Fruit fly (Drosophila melanogaster) whole organism, embryonic: ENCODE data around the gene nuf.

Experiments
- Abd-B ChIP-seq: fragments of 200-800 bp; sonication (Bioruptor generic); optimal IDR thresholded peaks from 2 replicates; lab custom pipeline; 2018; ENCODE audit warnings: missing biosample characterization, mild to moderate bottlenecking, missing genetic modification characterization, moderate library complexity
- Bgb ChIP-seq: fragments of 200-800 bp; sonication (Bioruptor generic); IDR thresholded peaks from 2 replicates; pipeline ENCODE4 v1.3.6; 2022; ENCODE audit warnings: missing biosample characterization, missing genetic modification characterization; ENCODE audit not compliant: partially characterized antibody
- C15 ChIP-seq: fragments of 200-800 bp; sonication (Bioruptor generic); IDR thresholded peaks from 3 replicates; pipeline ENCODE4 v1.3.6; 2022; ENCODE audit warnings: missing biosample characterization, missing genetic modification characterization
- CG10654 ChIP-seq: fragments of 200-800 bp; sonication (Bioruptor generic); optimal IDR thresholded peaks from 2 replicates; lab custom pipeline; 2016; ENCODE audit warnings: missing biosample characterization, missing genetic modification characterization
- CG10959 ChIP-seq: fragments of 200-800 bp; sonication (Bioruptor generic); IDR thresholded peaks from 2 replicates; pipeline ENCODE4 v1.3.6; 2022; ENCODE audit warnings: missing biosample characterization, missing genetic modification characterization
- CG11398 ChIP-seq: fragments of 200-800 bp; sonication (Bioruptor generic); optimal IDR thresholded peaks from 2 replicates; lab custom pipeline; 2016; ENCODE audit warnings: missing biosample characterization, missing genetic modification characterization
- CG12155 ChIP-seq: fragments of 200-800 bp; sonication (Bioruptor generic); optimal IDR thresholded peaks from 3 replicates; lab custom pipeline; 2016; ENCODE audit warnings: missing biosample characterization, missing genetic modification characterization
- CG12391 ChIP-seq: fragments of 200-800 bp; sonication (Bioruptor generic); optimal IDR thresholded peaks from 3 replicates; lab custom pipeline; 2018; ENCODE audit warnings: missing biosample characterization, mild to moderate bottlenecking, missing genetic modification characterization, moderate library complexity
- CG12659 ChIP-seq: fragments of 200-800 bp; sonication (Bioruptor generic); optimal IDR thresholded peaks from 3 replicates; lab custom pipeline; 2017; ENCODE audit warnings: mild to moderate bottlenecking, missing biosample characterization, missing genetic modification reagents, missing genetic modification characterization
- CG14965 ChIP-seq: fragments of 200-800 bp; sonication (Bioruptor generic); optimal IDR thresholded peaks from 2 replicates; lab custom pipeline; 2016; ENCODE audit warnings: missing biosample characterization, missing genetic modification characterization, borderline replicate concordance
- CG16863 ChIP-seq: fragments of 200-800 bp; sonication (Bioruptor generic); optimal IDR thresholded peaks from 3 replicates; lab custom pipeline; 2016; ENCODE audit warnings: missing biosample characterization, missing genetic modification characterization
- CG18011 ChIP-seq: fragments of 200-800 bp; sonication (Bioruptor generic); optimal IDR thresholded peaks from 2 replicates; lab custom pipeline; 2017; ENCODE audit warnings: missing biosample characterization, missing genetic modification characterization, mild to moderate bottlenecking, moderate library complexity, missing genotype
- CG1832 ChIP-seq: fragments of 200-800 bp; sonication (Bioruptor generic); optimal IDR thresholded peaks from 2 replicates; lab custom pipeline; 2017; ENCODE audit warnings: missing biosample characterization, mild to moderate bottlenecking, missing genetic modification characterization, inconsistent platforms
- CG2199 ChIP-seq: fragments of 200-800 bp; sonication (Bioruptor generic); IDR thresholded peaks from 3 replicates; pipeline ENCODE4 v1.3.6; 2022; ENCODE audit warnings: missing biosample characterization, missing genetic modification characterization
- CG32532 ChIP-seq: fragments of 200-800 bp; sonication (Bioruptor generic); IDR thresholded peaks from 2 replicates; pipeline ENCODE4 v1.3.6; 2022; ENCODE audit warnings: missing biosample characterization, missing genetic modification characterization
- CG3281 ChIP-seq: fragments of 200-800 bp; sonication (Bioruptor generic); optimal IDR thresholded peaks from 3 replicates; lab custom pipeline; 2017; ENCODE audit warnings: missing biosample characterization, mild to moderate bottlenecking, missing genetic modification characterization
- CG3847 ChIP-seq: fragments of 200-800 bp; sonication (Bioruptor generic); IDR thresholded peaks from 2 replicates; pipeline ENCODE4 v1.3.6; 2022; ENCODE audit warnings: missing biosample characterization, missing genetic modification characterization
- CG7357 ChIP-seq: fragments of 200-800 bp; sonication (Bioruptor generic); IDR thresholded peaks from 3 replicates; pipeline ENCODE4 v1.3.6; 2022; ENCODE audit warnings: missing biosample characterization, missing genetic modification characterization
- CG8765 ChIP-seq: fragments of 200-800 bp; sonication (Bioruptor generic); IDR thresholded peaks from 2 replicates; pipeline ENCODE4 v1.3.6; 2022; ENCODE audit warnings: missing biosample characterization, missing genetic modification characterization
- CG9727 ChIP-seq: fragments of 200-800 bp; sonication (Bioruptor generic); optimal IDR thresholded peaks from 3 replicates; lab custom pipeline; 2017; ENCODE audit warnings: missing biosample characterization, mild to moderate bottlenecking, missing genetic modification characterization
- CG9932 ChIP-seq: fragments of 200-800 bp; sonication (Bioruptor generic); IDR thresholded peaks from 2 replicates; pipeline ENCODE4 v1.3.6; 2022; ENCODE audit warnings: missing biosample characterization, missing genetic modification characterization
- CrebB ChIP-seq: fragments of 200-800 bp; sonication (Bioruptor generic); optimal IDR thresholded peaks from 3 replicates; lab custom pipeline; 2018; ENCODE audit warnings: missing biosample characterization, mild to moderate bottlenecking, missing genetic modification characterization
- Dp ChIP-seq: fragments of 200-800 bp; sonication (Bioruptor generic); optimal IDR thresholded peaks from 2 replicates; lab custom pipeline; 2018; ENCODE audit warnings: missing biosample characterization, mild to moderate bottlenecking, missing genetic modification characterization, moderate library complexity
- Drgx ChIP-seq: fragments of 200-800 bp; sonication (Bioruptor generic); IDR thresholded peaks from 2 replicates; pipeline ENCODE4 v1.3.6; 2022; ENCODE audit warnings: missing biosample characterization, missing genetic modification characterization
- H2.0 ChIP-seq: fragments of 200-800 bp; sonication (Bioruptor generic); IDR thresholded peaks from 2 replicates; pipeline ENCODE4 v1.3.6; 2022; ENCODE audit warnings: missing biosample characterization, missing genetic modification characterization
- Hand ChIP-seq: fragments of 200-800 bp; sonication (Bioruptor generic); optimal IDR thresholded peaks from 2 replicates; lab custom pipeline; 2017; ENCODE audit warnings: mild to moderate bottlenecking, missing biosample characterization, missing genetic modification reagents, missing genetic modification characterization
- Hr39 ChIP-seq: fragments of >200 bp; optimal IDR thresholded peaks from 2 replicates; lab custom pipeline; 2017
- Jarid2 ChIP-seq: fragments of 200-800 bp; sonication (Bioruptor generic); optimal IDR thresholded peaks from 3 replicates; lab custom pipeline; 2017; ENCODE audit warnings: mild to moderate bottlenecking, missing biosample characterization, missing genetic modification reagents, missing genetic modification characterization
- Lhr ChIP-seq: fragments of 200-800 bp; sonication (Bioruptor generic); optimal IDR thresholded peaks from 3 replicates; lab custom pipeline; 2017; ENCODE audit warnings: mild to moderate bottlenecking, missing biosample characterization, missing genetic modification reagents, missing genetic modification characterization
- MESR4 ChIP-seq: fragments of 200-800 bp; sonication (Bioruptor generic); optimal IDR thresholded peaks from 2 replicates; lab custom pipeline; 2018; ENCODE audit warnings: missing biosample characterization, mild to moderate bottlenecking, missing genetic modification characterization, moderate library complexity
- NC2α ChIP-seq: fragments of 200-800 bp; sonication (Bioruptor generic); optimal IDR thresholded peaks from 2 replicates; lab custom pipeline; 2016; ENCODE audit warnings: missing biosample characterization, missing genetic modification characterization
- Neu2 ChIP-seq: fragments of 200-800 bp; sonication (Bioruptor generic); optimal IDR thresholded peaks from 3 replicates; lab custom pipeline; 2016; ENCODE audit warnings: missing biosample characterization, missing genetic modification characterization, borderline replicate concordance
- Sox100B ChIP-seq: fragments of 200-800 bp; sonication (Bioruptor generic); optimal IDR thresholded peaks from 3 replicates; lab custom pipeline; 2018; ENCODE audit warnings: missing biosample characterization, mild to moderate bottlenecking, missing genetic modification characterization
- ap ChIP-seq: fragments of 200-800 bp; sonication (Bioruptor generic); IDR thresholded peaks from 2 replicates; pipeline ENCODE4 v1.3.6; 2022; ENCODE audit warnings: missing biosample characterization, missing genetic modification characterization
- bbx ChIP-seq: fragments of 200-800 bp; sonication (Bioruptor generic); IDR thresholded peaks from 2 replicates; pipeline ENCODE4 v1.3.6; 2022; ENCODE audit warnings: missing biosample characterization, missing genetic modification characterization; ENCODE audit not compliant: partially characterized antibody
- cg ChIP-seq: fragments of 200-800 bp; sonication (Bioruptor generic); optimal IDR thresholded peaks from 3 replicates; lab custom pipeline; 2019; ENCODE audit warnings: missing biosample characterization, mild to moderate bottlenecking, missing genetic modification characterization, moderate library complexity
- chm ChIP-seq: fragments of 200-800 bp; sonication (Bioruptor generic); IDR thresholded peaks from 2 replicates; pipeline ENCODE4 v1.3.6; 2022; ENCODE audit warnings: missing biosample characterization, missing genetic modification characterization
- dati ChIP-seq: fragments of 200-800 bp; sonication (Bioruptor generic); IDR thresholded peaks from 2 replicates; pipeline ENCODE4 v1.3.6; 2022; ENCODE audit warnings: missing biosample characterization, missing genetic modification characterization
- disco-r ChIP-seq: fragments of 200-800 bp; sonication (Bioruptor generic); optimal IDR thresholded peaks from 2 replicates; lab custom pipeline; 2016; ENCODE audit warnings: missing biosample characterization, missing genetic modification characterization
- dm ChIP-seq: fragments of 200-800 bp; sonication (Bioruptor generic); optimal IDR thresholded peaks from 3 replicates; lab custom pipeline; 2016; ENCODE audit warnings: missing biosample characterization, missing genetic modification characterization
- esg ChIP-seq: fragments of 200-800 bp; sonication (Bioruptor generic); conservative IDR thresholded peaks from 2 replicates; pipeline ENCODE4 v1.3.6; 2022; ENCODE audit warnings: missing biosample characterization, missing genetic modification characterization
- ewg ChIP-seq: fragments of 200-800 bp; sonication (Bioruptor generic); optimal IDR thresholded peaks from 3 replicates; lab custom pipeline; 2017; ENCODE audit warnings: mild to moderate bottlenecking, missing biosample characterization, missing genetic modification reagents, missing genetic modification characterization
- gem ChIP-seq: fragments of 200-800 bp; sonication (Bioruptor generic); optimal IDR thresholded peaks from 2 replicates; lab custom pipeline; 2019; ENCODE audit warnings: missing biosample characterization, mild to moderate bottlenecking, missing genetic modification characterization, moderate library complexity
- ind ChIP-seq: fragments of 200-800 bp; sonication (Bioruptor generic); optimal IDR thresholded peaks from 3 replicates; lab custom pipeline; 2016; ENCODE audit warnings: missing biosample characterization, missing genetic modification characterization
- lab ChIP-seq: fragments of 200-800 bp; sonication (Bioruptor generic); optimal IDR thresholded peaks from 3 replicates; lab custom pipeline; 2017; ENCODE audit warnings: missing biosample characterization, missing genetic modification characterization, mild to moderate bottlenecking, moderate library complexity, missing genetic modification reagents
- lov ChIP-seq, 2 experiments: fragments of 200-800 bp in 1 of 2; fragments of >200 bp in 1 of 2; sonication (Bioruptor generic) in 1 of 2; IDR thresholded peaks in 1 of 2; optimal IDR thresholded peaks in 1 of 2; 2 replicates in 1 of 2; 3 replicates in 1 of 2; pipeline versions ENCODE4 v1.3.6 to Lab custom; 2017 to 2022; ENCODE audit warnings: missing biosample characterization in 1 of 2, missing genetic modification characterization in 1 of 2
- oc ChIP-seq: fragments of 200-800 bp; sonication (Bioruptor generic); optimal IDR thresholded peaks from 2 replicates; lab custom pipeline; 2018; ENCODE audit warnings: missing biosample characterization, mild to moderate bottlenecking, missing genetic modification characterization, moderate library complexity
- onecut ChIP-seq: fragments of 200-800 bp; sonication (Bioruptor generic); IDR thresholded peaks from 2 replicates; pipeline ENCODE4 v1.3.6; 2022; ENCODE audit warnings: missing biosample characterization, missing genetic modification characterization
- run ChIP-seq: fragments of 200-800 bp; sonication (Bioruptor generic); optimal IDR thresholded peaks from 3 replicates; lab custom pipeline; 2018; ENCODE audit warnings: missing biosample characterization, mild to moderate bottlenecking, missing genetic modification characterization
- scrt ChIP-seq: fragments of 200-800 bp; sonication (Bioruptor generic); optimal IDR thresholded peaks from 2 replicates; lab custom pipeline; 2018; ENCODE audit warnings: missing biosample characterization, mild to moderate bottlenecking, missing genetic modification characterization, moderate library complexity
- shn ChIP-seq: fragments of 200-800 bp; sonication (Bioruptor generic); optimal IDR thresholded peaks from 3 replicates; lab custom pipeline; 2016; ENCODE audit warnings: missing biosample characterization, missing genetic modification characterization
- sqz ChIP-seq: fragments of 200-800 bp; sonication (Bioruptor generic); optimal IDR thresholded peaks from 3 replicates; lab custom pipeline; 2018; ENCODE audit warnings: missing biosample characterization, mild to moderate bottlenecking, missing genetic modification characterization

Gene nuf

dm6 chr3L:14195714-14196113, 5.0 kb downstream of the nuf start (continued):
- TF ChIP-seq CG1832 (GFP tag; lab: Kevin White, UChicago) (no peak), CG9727 (GFP tag; lab: Kevin White, UChicago) (no peak), C15 (GFP tag; lab: Robert Waterston, UW) (no peak), CG10959 (GFP tag; lab: Robert Waterston, UW) (no peak), cg (GFP tag; lab: Kevin White, UChicago) (no peak), Neu2 (GFP tag; lab: Kevin White, UChicago) (no peak), ewg (GFP tag; lab: Kevin White, UChicago) (no peak), Hr39 (lab: Kevin White, UChicago) (no peak), ind (no peak), run (tag; lab: Kevin White, UChicago) (no peak), esg (no peak), bbx (GFP tag; lab: Robert Waterston, UW) (no peak), CG12391 (peak; percentile 13), CG10654 (GFP tag; lab: Kevin White, UChicago) (peak; percentile 1), CG9932 (GFP tag; lab: Robert Waterston, UW) (no peak), dati (GFP tag; lab: Robert Waterston, UW) (no peak), oc (peak; percentile 45), Abd-B (GFP tag; lab: Kevin White, UChicago) (no peak), gem (tag; lab: Kevin White, UChicago) (peak; percentile 39), CG32532 (GFP tag; lab: Robert Waterston, UW) (no peak), shn (GFP tag; lab: Kevin White, UChicago) (no peak), dm (GFP tag; lab: Kevin White, UChicago) (no peak), Dp (GFP tag; lab: Kevin White, UChicago) (no peak), CG3281 (GFP tag; lab: Kevin White, UChicago) (peak; percentile 31), H2.0 (GFP tag; lab: Robert Waterston, UW) (no peak), CG16863 (GFP tag; lab: Kevin White, UChicago) (no peak), onecut (no peak; the same call in 1 of the 2 replicates), CrebB (peak; percentile 23), NC2α (GFP tag; lab: Kevin White, UChicago) (peak; percentile 18), ap (GFP tag; lab: Robert Waterston, UW) (no peak), CG7357 (no peak), chm (GFP tag; lab: Robert Waterston, UW) (peak; percentile 51; the same call in 1 of the 2 replicates), CG12155 (no peak)

DNA sequence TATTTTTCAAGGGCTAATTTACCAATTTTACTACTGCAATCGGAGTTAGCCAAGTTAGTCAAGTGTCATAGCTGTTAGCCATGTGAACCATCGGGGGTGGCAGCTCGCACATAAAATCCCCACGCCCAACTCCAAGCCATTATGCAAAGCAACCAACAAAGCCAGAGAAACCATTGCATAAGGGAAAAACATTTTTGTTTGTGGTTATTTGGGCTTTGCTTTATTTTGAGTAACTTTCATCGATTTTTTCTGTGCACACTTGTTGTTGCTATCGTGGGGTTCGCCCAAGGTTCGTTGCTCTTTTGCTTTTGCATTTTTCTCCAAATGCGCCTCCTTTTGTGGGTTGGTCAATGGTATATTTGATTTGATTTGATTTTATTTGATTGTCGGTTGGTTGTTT, 7.5 kb downstream of the nuf start:
- peak; percentile 33 for TF ChIP-seq sqz (GFP tag; lab: Kevin White, UChicago)
- TF ChIP-seq Sox100B: no peak
- TF ChIP-seq disco-r (GFP tag; lab: Kevin White, UChicago): no peak
- TF ChIP-seq lov (optimal IDR thresholded peaks at IDR 0.05; lab: Kevin White, UChicago): no peak
- no peak for TF ChIP-seq lov (GFP tag; IDR thresholded peaks at IDR 0.05; lab: Robert Waterston, UW)
- 0 out of 3 replicates have a peak, but pooled peaks have one; percentile 7 for TF ChIP-seq CG2199 (GFP tag; lab: Robert Waterston, UW)
- TF ChIP-seq CG14965 (GFP tag; lab: Kevin White, UChicago): no peak
- TF ChIP-seq CG18011: peak; percentile 90
- no peak for TF ChIP-seq MESR4 (GFP tag; lab: Kevin White, UChicago)
- TF ChIP-seq Hand (GFP tag; lab: Kevin White, UChicago): no peak
- no peak for TF ChIP-seq Drgx
- TF ChIP-seq scrt: peak; percentile 3
- no peak for TF ChIP-seq lab (GFP tag; lab: Kevin White, UChicago)
- no peak for TF ChIP-seq CG3847 (GFP tag; lab: Robert Waterston, UW)
- TF ChIP-seq CG11398: no peak
- TF ChIP-seq CG8765: no peak
- TF ChIP-seq CG12659: no peak
- no peak for TF ChIP-seq oc
- TF ChIP-seq Jarid2 (GFP tag; lab: Kevin White, UChicago): no peak
- no peak for TF ChIP-seq Bgb (GFP tag; lab: Robert Waterston, UW)
- no peak for TF ChIP-seq Lhr
